Fruit fly (Drosophila melanogaster): ENCODE results near the gene Flo2.

DNA sequence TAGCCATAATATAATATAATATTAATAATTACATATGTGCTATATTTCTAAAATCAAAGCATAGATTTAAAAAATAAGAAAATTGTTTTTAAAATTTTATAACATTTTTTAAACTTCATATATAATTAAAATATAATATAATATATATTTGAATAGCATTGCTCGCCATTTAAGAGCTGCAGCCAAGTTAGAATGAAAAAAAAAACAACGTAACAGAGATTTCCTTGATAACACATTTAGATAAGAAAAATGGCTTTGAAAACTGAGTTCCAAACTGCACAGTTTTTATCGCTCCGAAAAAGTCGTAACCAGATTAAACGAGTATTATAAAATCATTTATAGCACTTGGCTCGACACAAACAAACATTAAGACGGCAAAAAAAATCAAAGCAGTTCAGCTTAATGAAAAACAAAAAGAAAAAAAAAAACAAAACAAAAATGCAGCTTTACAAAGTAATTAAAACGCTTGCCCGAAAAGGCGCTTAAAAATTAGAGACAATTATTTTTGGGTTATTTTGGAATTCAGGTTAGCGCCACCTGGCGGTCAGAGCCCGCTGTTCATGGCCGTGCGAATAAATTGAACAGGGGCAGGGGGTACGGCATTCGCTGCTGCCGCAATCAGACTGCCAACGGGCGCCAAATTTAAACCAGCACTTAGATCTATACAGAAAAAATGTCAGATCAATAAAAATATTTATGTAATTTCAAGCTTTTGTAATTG is 70.6 kb downstream of the Flo2 start, which contains the start of gene fiz:
- TF ChIP-seq insv (optimal IDR thresholded peaks at IDR 0.05) (no peak), psq (optimal IDR thresholded peaks at IDR 0.05) (no peak), Sin3A (optimal IDR thresholded peaks at IDR 0.05) (no peak), h (optimal IDR thresholded peaks at IDR 0.05) (no peak), Myc (optimal IDR thresholded peaks at IDR 0.05) (no peak)

Measured in Kc167 (cell line).